Worm (Caenorhabditis elegans): ENCODE measurements around the gene grdn-1.
A peak's percentile ranks its signal among the peaks of the same experiment; 100 is the strongest.

grdn-1 gene

ce11 chrV:18581393-18582113, 11.0 kb upstream of the grdn-1 start (continued):
- TF ChIP-seq hpl-2 (GFP tag; optimal IDR thresholded peaks at IDR 0.05) (no peak), hlh-17 (GFP tag; optimal IDR thresholded peaks at IDR 0.05; ENCODE audit: borderline replicate concordance) (no peak), unc-62 (GFP tag; optimal IDR thresholded peaks at IDR 0.05) (no peak), C04F5.9 (tag; optimal IDR thresholded peaks at IDR 0.05) (no peak), zip-4 (GFP tag; optimal IDR thresholded peaks at IDR 0.05) (no peak), C34B4.2 (tag; optimal IDR thresholded peaks at IDR 0.05) (no peak), blmp-1 (tag; optimal IDR thresholded peaks at IDR 0.05) (no peak), zag-1 (tag; optimal IDR thresholded peaks at IDR 0.05) (no peak), hlh-4 (tag; optimal IDR thresholded peaks at IDR 0.05) (no peak), snpc-4 (tag; optimal IDR thresholded peaks at IDR 0.05) (peak; percentile 3), lin-14 (GFP tag; optimal IDR thresholded peaks at IDR 0.05) (peak; percentile 85), dsc-1 (tag; optimal IDR thresholded peaks at IDR 0.05) (peak; percentile 80), nhr-12 (tag; optimal IDR thresholded peaks at IDR 0.05) (no peak), lir-3 (tag; optimal IDR thresholded peaks at IDR 0.05; ENCODE audit: poor library complexity) (no peak), snu-23 (GFP tag; optimal IDR thresholded peaks at IDR 0.05) (peak; percentile 61), lin-15B (tag; optimal IDR thresholded peaks at IDR 0.05) (no peak), mdl-1 (tag; optimal IDR thresholded peaks at IDR 0.05) (peak in 1 of 2 experiments; percentile 46), swsn-7 (tag; optimal IDR thresholded peaks at IDR 0.05) (peak; percentile 24), ces-1 (GFP tag; optimal IDR thresholded peaks at IDR 0.05) (no peak), lin-39 (tag; optimal IDR thresholded peaks at IDR 0.05) (peak; percentile 74), xbp-1 (tag; optimal IDR thresholded peaks at IDR 0.05) (no peak), pax-3 (tag; optimal IDR thresholded peaks at IDR 0.05) (no peak), nhr-90 (tag; optimal IDR thresholded peaks at IDR 0.05; ENCODE audit: poor library complexity) (no peak), nhr-19 (GFP tag; conservative IDR thresholded peaks at IDR 0.05) (peak; percentile 90), nhr-76 (tag; optimal IDR thresholded peaks at IDR 0.05) (no peak), F16B12.6 (tag; optimal IDR thresholded peaks at IDR 0.05) (no peak), mef-2 (tag; optimal IDR thresholded peaks at IDR 0.05) (no peak), ama-1 (optimal IDR thresholded peaks at IDR 0.05) (no peak), isw-1 (GFP tag; IDR thresholded peaks at IDR 0.05) (no peak), fkh-10 (GFP tag; optimal IDR thresholded peaks at IDR 0.05) (no peak), unc-130 (tag; optimal IDR thresholded peaks at IDR 0.05) (peak; percentile 76), tlp-1 (tag; optimal IDR thresholded peaks at IDR 0.05) (no peak), elt-3 (tag; optimal IDR thresholded peaks at IDR 0.05) (no peak), jun-1 (tag; optimal IDR thresholded peaks at IDR 0.05) (no peak), fos-1 (tag; optimal IDR thresholded peaks at IDR 0.05) (no peak), rnt-1 (tag; optimal IDR thresholded peaks at IDR 0.05) (peak; percentile 83), ceh-8 (GFP tag; optimal IDR thresholded peaks at IDR 0.05) (no peak), efl-1 (optimal IDR thresholded peaks at IDR 0.05) (peak; percentile 5 to 19), efl-1 (GFP tag; optimal IDR thresholded peaks at IDR 0.05 in 1 of 2) (peak in 1 of 2 experiments; percentile 77), pqm-1 (tag; optimal IDR thresholded peaks at IDR 0.05) (no peak), lin-35 (GFP tag; optimal IDR thresholded peaks at IDR 0.05) (peak in 1 of 2 experiments; percentile 19), mep-1 (tag; optimal IDR thresholded peaks at IDR 0.05) (no peak), unc-30 (tag; optimal IDR thresholded peaks at IDR 0.05) (no peak), C16A3.4 (tag; optimal IDR thresholded peaks at IDR 0.05) (peak; percentile 21), elt-2 (tag; optimal IDR thresholded peaks at IDR 0.05) (no peak), nhr-11 (tag; optimal IDR thresholded peaks at IDR 0.05) (no peak), lsy-2 (tag; optimal IDR thresholded peaks at IDR 0.05) (peak; percentile 44 to 63), ets-5 (GFP tag; IDR thresholded peaks at IDR 0.05) (no peak), Y116A8C.19 (tag; optimal IDR thresholded peaks at IDR 0.05; ENCODE audit: borderline replicate concordance) (no peak), fkh-8 (tag; optimal IDR thresholded peaks at IDR 0.05) (no peak), unc-98 (GFP tag; IDR thresholded peaks at IDR 0.05) (no peak), alr-1 (tag; optimal IDR thresholded peaks at IDR 0.05; ENCODE audit: borderline replicate concordance) (no peak), ceh-63 (GFP tag; optimal IDR thresholded peaks at IDR 0.05) (no peak)

All from whole organism, L1 larva.